Worm (Caenorhabditis elegans) whole organism, L4 larva: ENCODE measurements around the gene C53D6.11.

Source experiments
- F26F4.8 ChIP-seq: fragments of 200-800 bp; sonication (Bioruptor generic); conservative IDR thresholded peaks from 2 replicates; pipeline ENCODE4 v1.3.6; 2022; ENCODE audit warnings: missing genetic modification characterization, missing compliant biosample characterization
- F49E8.2 ChIP-seq: sonication (generic microtip); optimal IDR thresholded peaks from 2 replicates; lab custom pipeline; 2016; ENCODE audit warnings: missing compliant biosample characterization, mild to moderate bottlenecking, missing genetic modification characterization, borderline replicate concordance
- T20F7.1 ChIP-seq: fragments of 200-800 bp; sonication (Bioruptor generic); optimal IDR thresholded peaks from 2 replicates; lab custom pipeline; 2018; ENCODE audit warnings: mild to moderate bottlenecking, missing genetic modification characterization, missing compliant biosample characterization
- T26A8.4 ChIP-seq: fragments of 200-800 bp; sonication (Bioruptor generic); IDR thresholded peaks from 2 replicates; pipeline ENCODE4 v1.3.6; 2022; ENCODE audit warnings: missing genetic modification characterization, missing compliant biosample characterization
- Y48G9A.11 ChIP-seq: fragments of 200-800 bp; sonication (Bioruptor generic); IDR thresholded peaks from 2 replicates; pipeline ENCODE4 v1.3.6; 2022; ENCODE audit warnings: missing genetic modification reagents, missing genetic modification characterization, missing compliant biosample characterization
- Y75B8A.6 ChIP-seq: fragments of 200-800 bp; sonication (Bioruptor generic); IDR thresholded peaks from 2 replicates; pipeline ENCODE4 v1.3.6; 2022; ENCODE audit warnings: missing genetic modification reagents, missing genetic modification characterization, missing compliant biosample characterization
- ZK337.2 ChIP-seq: fragments of 200-800 bp; sonication (Bioruptor generic); IDR thresholded peaks from 2 replicates; pipeline ENCODE4 v1.3.6; 2022; ENCODE audit warnings: missing genetic modification reagents, missing genetic modification characterization, missing compliant biosample characterization
- ZK546.5 ChIP-seq, 2 experiments: sonication (generic microtip); optimal IDR thresholded peaks; 2 replicates each; lab custom pipeline; 2017; ENCODE audit warnings: missing biosample characterization in 2 of 2, missing genetic modification characterization in 2 of 2
- aha-1 ChIP-seq: fragments of 150-350 bp; peaks from one replicate; lab custom pipeline; 2014; ENCODE audit warnings: missing biosample characterization, missing genetic modification characterization
- arid-1 ChIP-seq: fragments of 200-800 bp; sonication (Bioruptor generic); conservative IDR thresholded peaks from 2 replicates; pipeline ENCODE4 v1.3.6; 2022; ENCODE audit warnings: missing genetic modification reagents, missing genetic modification characterization, missing compliant biosample characterization
- attf-4 ChIP-seq: sonication (generic microtip); optimal IDR thresholded peaks from 3 replicates; lab custom pipeline; 2017; ENCODE audit warnings: missing biosample characterization, missing genetic modification characterization
- ceh-82 ChIP-seq: sonication (generic microtip); optimal IDR thresholded peaks from 2 replicates; lab custom pipeline; 2017; ENCODE audit warnings: missing biosample characterization, missing genetic modification characterization
- dmd-6 ChIP-seq: fragments of 200-800 bp; sonication (Bioruptor generic); IDR thresholded peaks from 2 replicates; pipeline ENCODE4 v1.3.6; 2022; ENCODE audit warnings: missing genetic modification reagents, missing genetic modification characterization, missing compliant biosample characterization
- dmd-8 ChIP-seq: fragments of 200-800 bp; sonication (Bioruptor generic); IDR thresholded peaks from 2 replicates; pipeline ENCODE4 v1.3.6; 2022; ENCODE audit warnings: missing genetic modification characterization, missing compliant biosample characterization
- dve-1 ChIP-seq: sonication (generic microtip); optimal IDR thresholded peaks from 2 replicates; lab custom pipeline; 2017; ENCODE audit warnings: antibody characterized with exemption, mild to moderate bottlenecking, missing genetic modification characterization, missing compliant biosample characterization; ENCODE audit not compliant: insufficient read depth
- egl-27 ChIP-seq: sonication (generic microtip); optimal IDR thresholded peaks from 3 replicates; lab custom pipeline; 2017; ENCODE audit warnings: missing biosample characterization, missing genetic modification reagents, missing genetic modification characterization
- gei-8 ChIP-seq: fragments of 200-800 bp; sonication (Bioruptor generic); optimal IDR thresholded peaks from 2 replicates; lab custom pipeline; 2018; ENCODE audit warnings: mild to moderate bottlenecking, missing genetic modification characterization, missing compliant biosample characterization
- hlh-11 ChIP-seq: fragments of 200-800 bp; sonication (Bioruptor generic); optimal IDR thresholded peaks from 2 replicates; lab custom pipeline; 2018; ENCODE audit warnings: mild to moderate bottlenecking, missing genetic modification characterization, missing compliant biosample characterization
- lin-1 ChIP-seq: fragments of 200-800 bp; sonication (Bioruptor generic); IDR thresholded peaks from 2 replicates; pipeline ENCODE4 v1.3.6; 2022; ENCODE audit warnings: missing genetic modification reagents, missing genetic modification characterization, missing compliant biosample characterization
- madf-5 ChIP-seq, 2 experiments: fragments of 200-800 bp; sonication (Bioruptor generic); IDR thresholded peaks; 2 replicates each; pipeline ENCODE4 v1.3.6; 2022; ENCODE audit warnings: missing compliant biosample characterization in 2 of 2, missing genetic modification characterization in 2 of 2
- madf-9 ChIP-seq: fragments of 200-800 bp; sonication (Bioruptor generic); conservative IDR thresholded peaks from 2 replicates; pipeline ENCODE4 v1.3.6; 2022; ENCODE audit warnings: missing genetic modification reagents, missing genetic modification characterization, missing compliant biosample characterization
- mdl-1 ChIP-seq, 2 experiments: fragments of 150-350 bp in 1 of 2; sonication (generic microtip) in 1 of 2; optimal IDR thresholded peaks; 2 replicates each; lab custom pipeline; 2014 to 2017; ENCODE audit warnings: missing biosample characterization in 2 of 2, missing genetic modification characterization in 2 of 2
- mes-2 ChIP-seq: sonication (generic microtip); optimal IDR thresholded peaks from 2 replicates; lab custom pipeline; 2016; ENCODE audit warnings: missing genotype, mild to moderate bottlenecking, missing genetic modification characterization, missing compliant biosample characterization; ENCODE audit not compliant: poor library complexity, severe bottlenecking
- mxl-2 ChIP-seq: fragments of 200-800 bp; sonication (Bioruptor generic); conservative IDR thresholded peaks from 2 replicates; pipeline ENCODE4 v1.3.6; 2022; ENCODE audit warnings: missing genetic modification reagents, missing genetic modification characterization, missing compliant biosample characterization
- nhr-102 ChIP-seq: sonication (generic microtip); optimal IDR thresholded peaks from 2 replicates; lab custom pipeline; 2016; ENCODE audit warnings: mild to moderate bottlenecking, missing genetic modification characterization, moderate library complexity, missing compliant biosample characterization
- nhr-11 ChIP-seq: fragments of 150-350 bp; optimal IDR thresholded peaks from 2 replicates; lab custom pipeline; 2014; ENCODE audit warnings: missing biosample characterization, missing genetic modification characterization
- nhr-111 ChIP-seq: fragments of 200-800 bp; sonication (Bioruptor generic); optimal IDR thresholded peaks from 2 replicates; lab custom pipeline; 2018; ENCODE audit warnings: mild to moderate bottlenecking, missing genetic modification characterization, missing compliant biosample characterization
- nhr-28 ChIP-seq: fragments of 150-350 bp; optimal IDR thresholded peaks from 2 replicates; lab custom pipeline; 2014; ENCODE audit warnings: missing biosample characterization, missing genetic modification characterization
- pha-4 ChIP-seq, 2 experiments: fragments of 150-350 bp in 1 of 2; fragments of 200-800 bp in 1 of 2; sonication (Bioruptor generic) in 1 of 2; IDR thresholded peaks in 1 of 2; optimal IDR thresholded peaks in 1 of 2; 2 replicates each; pipeline versions ENCODE4 v1.3.6 to Lab custom; 2014 to 2022; ENCODE audit warnings: missing genetic modification characterization in 2 of 2, missing genetic modification reagents in 2 of 2, missing biosample characterization in 1 of 2, missing compliant biosample characterization in 1 of 2
- php-3 ChIP-seq: fragments of 200-800 bp; sonication (Bioruptor generic); IDR thresholded peaks from 2 replicates; pipeline ENCODE4 v1.3.6; 2022; ENCODE audit warnings: missing genetic modification reagents, missing genetic modification characterization, missing compliant biosample characterization
- snpc-1.2 ChIP-seq: fragments of 200-800 bp; sonication (Bioruptor generic); IDR thresholded peaks from 2 replicates; pipeline ENCODE4 v1.3.6; 2022; ENCODE audit warnings: missing genetic modification reagents, missing genetic modification characterization, missing compliant biosample characterization
- snpc-4 ChIP-seq: fragments of 150-350 bp; optimal IDR thresholded peaks from 2 replicates; lab custom pipeline; 2014; ENCODE audit warnings: missing biosample characterization, missing genetic modification characterization
- spr-3 ChIP-seq: fragments of 200-800 bp; sonication (Bioruptor generic); optimal IDR thresholded peaks from 2 replicates; lab custom pipeline; 2018; ENCODE audit warnings: mild to moderate bottlenecking, missing genetic modification characterization, missing compliant biosample characterization
- tag-97 ChIP-seq: fragments of 200-800 bp; sonication (Bioruptor generic); IDR thresholded peaks from 2 replicates; pipeline ENCODE4 v1.3.6; 2022; ENCODE audit warnings: missing genetic modification characterization, missing compliant biosample characterization
- unc-62 ChIP-seq, 3 experiments: fragments of 150-350 bp in 1 of 3; sonication (generic microtip); optimal IDR thresholded peaks in 2 of 3; peaks in 1 of 3; 1 replicate in 1 of 3; 2 replicates in 2 of 3; lab custom pipeline; 2014 to 2017; ENCODE audit warnings: missing biosample characterization in 3 of 3, missing genetic modification characterization in 3 of 3, missing genetic modification reagents in 3 of 3, missing genotype in 1 of 3
- zip-2 ChIP-seq: fragments of 150-350 bp; optimal IDR thresholded peaks from 2 replicates; lab custom pipeline; 2014; ENCODE audit warnings: missing biosample characterization, missing genetic modification characterization
- ztf-11 ChIP-seq: fragments of 150-350 bp; optimal IDR thresholded peaks from 2 replicates; lab custom pipeline; 2014; ENCODE audit warnings: missing biosample characterization, missing genetic modification characterization

C53D6.11 gene

DNA sequence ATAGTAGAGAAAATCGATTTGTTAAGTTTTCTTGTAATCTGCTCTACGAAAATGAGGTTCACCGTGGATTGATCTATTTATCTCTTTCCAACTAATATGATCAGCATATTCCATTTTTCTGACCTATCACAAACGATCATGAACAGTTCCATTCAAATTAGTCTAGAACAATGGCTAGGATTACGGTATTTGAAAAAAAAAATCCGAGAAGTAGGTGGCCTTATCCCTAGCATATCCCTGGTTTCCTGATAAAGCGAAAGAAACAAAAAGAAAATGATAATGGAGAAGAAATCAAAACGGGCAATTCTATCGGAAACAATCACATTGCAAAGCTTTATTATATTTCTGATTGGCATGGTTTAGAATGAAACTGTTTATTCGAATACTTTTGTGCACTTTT is 17.6 kb upstream of the C53D6.11 start, which contains the start of gene mltn-12:
mltn-12 (plus strand) TSS at position 301 of the 400 bp plus-strand sequence.
- TF ChIP-seq nhr-11 (tag; lab: Kevin White, UChicago), result no peak

DNA sequence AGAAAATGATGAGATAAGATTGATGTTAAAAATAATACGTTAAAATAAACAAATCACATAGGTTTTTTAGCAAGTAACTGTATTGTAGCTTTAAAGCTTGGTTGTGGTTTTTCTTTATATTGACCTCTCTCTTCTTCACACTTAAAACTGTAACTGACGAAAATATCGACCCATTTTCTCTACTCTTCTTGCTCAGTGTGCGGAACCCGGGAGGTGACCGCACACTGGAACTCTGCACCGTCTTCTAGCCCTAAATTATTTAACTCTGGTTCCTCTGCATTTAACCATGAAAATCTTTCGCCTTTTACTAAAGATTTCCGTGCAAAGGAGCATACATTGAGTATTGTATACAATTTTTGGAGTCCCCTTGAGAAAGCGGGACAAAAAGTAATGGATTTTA is 15.9 kb upstream of the C53D6.11 start:
- TF ChIP-seq Y48G9A.11 (GFP tag; lab: Robert Waterston, UW), result no peak
- no peak for TF ChIP-seq mes-2 (tag; lab: Kevin White, UChicago)
- no peak for TF ChIP-seq gei-8 (GFP tag; lab: Kevin White, UChicago)
- TF ChIP-seq egl-27, result no peak
- no peak for TF ChIP-seq arid-1
- TF ChIP-seq T26A8.4 (GFP tag; lab: Robert Waterston, UW), result no peak

DNA sequence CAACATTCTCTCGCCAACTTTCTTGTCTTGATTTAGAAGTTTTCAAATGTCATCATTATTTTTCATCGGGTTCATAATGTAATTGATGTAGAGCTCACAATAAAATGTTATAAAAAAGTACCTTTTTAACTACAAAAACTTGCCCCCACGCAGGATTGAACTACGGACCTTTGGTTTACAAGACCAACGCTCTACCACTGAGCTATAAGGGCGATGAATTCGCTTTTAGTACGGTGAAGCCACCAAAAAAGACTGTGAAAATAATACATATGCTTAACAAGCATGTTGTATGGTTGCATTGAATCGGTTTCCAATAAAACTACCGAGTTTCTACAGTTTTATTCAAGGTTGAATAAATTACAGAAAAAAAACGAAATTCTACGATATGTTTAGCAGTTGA is 9.7 kb upstream of the C53D6.11 start:
- no peak for TF ChIP-seq madf-5 (GFP tag; IDR thresholded peaks at IDR 0.05; lab: Robert Waterston, UW)
- TF ChIP-seq ZK337.2 (GFP tag; lab: Robert Waterston, UW), result no peak
- TF ChIP-seq hlh-11, result no peak
- TF ChIP-seq ZK546.5 (tag; optimal IDR thresholded peaks at IDR 0.05; lab: Kevin White, UChicago), result no peak
- TF ChIP-seq, all 104 proteins: peak for 0

DNA sequence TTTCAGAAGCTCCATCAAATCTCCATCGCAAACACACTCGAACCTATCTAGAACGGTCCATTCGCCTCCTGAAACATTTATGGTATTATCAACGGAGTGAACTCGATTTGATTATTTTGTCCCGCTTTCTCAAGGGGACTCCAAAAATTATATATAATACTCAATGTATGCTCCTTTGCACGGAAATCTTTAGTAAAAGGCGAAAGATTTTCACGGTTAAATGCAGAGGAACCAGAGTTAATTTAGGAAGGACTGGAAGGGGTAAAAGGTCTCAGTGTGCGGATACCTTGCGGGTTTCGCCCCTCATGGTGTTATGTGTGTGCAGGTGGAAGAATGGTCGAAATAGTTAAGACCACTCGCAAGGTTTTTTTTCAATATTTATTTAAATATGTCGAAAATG is 9.2 kb upstream of the C53D6.11 start:
- TF ChIP-seq tag-97 (no peak), T20F7.1 (GFP tag; lab: Kevin White, UChicago) (no peak), php-3 (no peak), mdl-1 (tag; optimal IDR thresholded peaks at IDR 0.05; lab: Kevin White, UChicago) (no peak), spr-3 (GFP tag; lab: Kevin White, UChicago) (no peak), ztf-11 (tag; lab: Kevin White, UChicago) (no peak), aha-1 (peak; percentile 69), F49E8.2 (tag; lab: Kevin White, UChicago) (peak; percentile 68), ceh-82 (no peak), snpc-4 (tag; lab: Kevin White, UChicago) (peak; percentile 40), dmd-8 (no peak), Y75B8A.6 (GFP tag; lab: Robert Waterston, UW) (no peak), nhr-102 (peak; percentile 32), snpc-1.2 (GFP tag; lab: Robert Waterston, UW) (peak; percentile 90), dmd-6 (GFP tag; lab: Robert Waterston, UW) (no peak), nhr-111 (GFP tag; lab: Kevin White, UChicago) (no peak), lin-1 (GFP tag; lab: Robert Waterston, UW) (no peak), attf-4 (no peak), zip-2 (tag; lab: Kevin White, UChicago) (no peak), unc-62 (GFP tag; optimal IDR thresholded peaks at IDR 0.05 in 1 of 2; lab: Kevin White, UChicago) (no peak), unc-62 (tag; optimal IDR thresholded peaks at IDR 0.05; lab: Kevin White, UChicago) (no peak), dve-1 (tag; lab: Kevin White, UChicago) (peak; percentile 36)
- TF ChIP-seq, all 104 proteins: peak for 6

DNA sequence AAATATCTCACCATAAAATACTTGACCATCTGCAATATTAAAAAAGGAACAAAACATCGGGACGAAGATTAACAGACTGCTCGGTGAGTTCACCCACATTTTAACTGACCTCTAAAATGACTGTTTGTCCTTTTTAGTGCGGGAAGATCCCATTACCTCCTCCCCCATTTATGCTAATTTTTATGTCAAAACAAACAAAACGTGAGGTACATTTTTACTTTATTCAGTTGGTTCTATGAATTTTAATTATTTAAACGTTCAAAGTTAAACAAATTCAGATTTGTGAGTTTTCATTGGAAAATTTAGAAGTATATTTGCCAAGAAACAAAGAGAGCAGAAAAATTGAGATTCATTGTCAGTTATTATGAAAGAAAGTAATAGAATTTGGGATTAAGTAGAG is 7.7 kb upstream of the C53D6.11 start, which contains the start of gene C53D6.8:
C53D6.8 (minus strand) TSS at position 101 of the 400 bp plus-strand sequence.
- TF ChIP-seq mxl-2, result no peak
- TF ChIP-seq pha-4 (GFP tag; IDR thresholded peaks at IDR 0.05; lab: Robert Waterston, UW), result no peak
- no peak for TF ChIP-seq pha-4 (tag; optimal IDR thresholded peaks at IDR 0.05; lab: Kevin White, UChicago)
- no peak for TF ChIP-seq madf-9 (GFP tag; lab: Robert Waterston, UW)
- no peak for TF ChIP-seq snpc-1.2 (GFP tag; lab: Robert Waterston, UW)
- TF ChIP-seq F26F4.8 (GFP tag; lab: Robert Waterston, UW), result no peak
- no peak for TF ChIP-seq nhr-102
- TF ChIP-seq nhr-28 (tag; lab: Kevin White, UChicago), result no peak
- TF ChIP-seq dve-1 (tag; lab: Kevin White, UChicago), result no peak
